Fruit fly (Drosophila melanogaster) whole organism, pupa: ENCODE measurements around the gene CG43083.

Experiments used
- CG17806 ChIP-seq: fragments of 200-800 bp; sonication (Bioruptor generic); optimal IDR thresholded peaks from 2 replicates; lab custom pipeline; 2018; ENCODE audit warnings: missing biosample characterization, mild to moderate bottlenecking, missing genetic modification characterization, moderate library complexity
- EcR ChIP-seq: fragments of 200-800 bp; sonication (Bioruptor generic); optimal IDR thresholded peaks from 3 replicates; lab custom pipeline; 2019; ENCODE audit warnings: missing biosample characterization, missing genetic modification characterization, mild to moderate bottlenecking, moderate library complexity, missing genetic modification reagents
- fd96Ca ChIP-seq: fragments of 200-800 bp; sonication (Bioruptor generic); IDR thresholded peaks from 3 replicates; pipeline ENCODE4 v1.3.6; 2022; ENCODE audit warnings: missing biosample characterization, missing genetic modification characterization

DNA sequence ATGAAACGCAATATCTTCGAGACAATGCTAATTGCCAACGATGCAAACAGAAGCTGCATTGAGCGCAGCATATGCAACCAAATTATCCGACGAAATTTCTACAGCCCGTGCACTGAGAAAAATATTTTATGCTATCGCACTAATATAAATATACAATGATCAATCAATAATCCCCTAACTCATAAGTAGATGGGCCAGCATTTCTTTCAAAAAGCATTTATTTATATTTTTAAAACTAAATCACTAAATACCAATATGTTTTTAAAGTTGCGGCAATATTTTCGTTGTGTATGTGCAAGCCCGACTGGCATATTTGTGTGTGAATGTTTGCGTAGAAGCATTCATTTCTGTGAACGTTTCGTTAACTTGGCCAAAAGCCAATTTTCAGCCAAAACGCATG lies 2.2 kb upstream of the CG43083 start:
- no peak for TF ChIP-seq EcR
- no peak for TF ChIP-seq CG17806 (tag; lab: Kevin White, UChicago)
- no peak for TF ChIP-seq fd96Ca
